Fruit fly (Drosophila melanogaster): Measurements from ENCODE around the gene Set2.

DNA sequence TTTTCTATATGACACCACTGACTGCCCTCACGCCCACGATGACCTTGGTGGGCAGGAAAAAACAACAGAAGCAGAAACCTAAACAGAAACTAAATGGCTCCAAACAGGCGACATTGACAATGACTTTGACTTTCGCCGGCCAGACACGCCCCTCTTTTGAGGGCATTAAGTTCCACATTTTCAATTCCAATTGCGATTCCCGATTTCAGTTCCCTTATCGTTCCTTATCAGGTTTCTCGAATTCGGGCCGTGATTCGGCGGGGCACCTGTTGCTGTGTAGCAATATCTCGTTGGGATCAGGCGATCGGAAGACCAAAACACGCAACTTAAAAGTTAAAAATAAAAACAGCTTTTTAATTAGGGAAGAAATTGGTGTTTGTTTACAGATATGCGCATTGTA lies 5.4 kb upstream of the Set2 start:
- no peak for TF ChIP-seq Gug (GFP tag; IDR thresholded peaks at IDR 0.05)
- no peak for TF ChIP-seq spab (GFP tag; optimal IDR thresholded peaks at IDR 0.05)
- TF ChIP-seq Hr39 (GFP tag; optimal IDR thresholded peaks at IDR 0.05), result no peak
- TF ChIP-seq CG6854 (GFP tag; optimal IDR thresholded peaks at IDR 0.05), result no peak
- no peak for TF ChIP-seq CG10669 (GFP tag; optimal IDR thresholded peaks at IDR 0.05)
- TF ChIP-seq CG4318 (GFP tag; optimal IDR thresholded peaks at IDR 0.05), result no peak
- TF ChIP-seq esn (GFP tag; optimal IDR thresholded peaks at IDR 0.05), result no peak
- no peak for TF ChIP-seq OdsH (GFP tag; optimal IDR thresholded peaks at IDR 0.05)
- no peak for TF ChIP-seq fkh (GFP tag; optimal IDR thresholded peaks at IDR 0.05)
- no peak for TF ChIP-seq Met (GFP tag; optimal IDR thresholded peaks at IDR 0.05)

Measured in whole organism, prepupa.